Worm (Caenorhabditis elegans) whole organism, mixed stage, embryonic: ENCODE data around the gene acy-2.

Experiments used
- ceh-39 ChIP-seq: fragments of 150-350 bp; optimal IDR thresholded peaks from 2 replicates; lab custom pipeline; 2014; ENCODE audit warnings: missing biosample characterization, missing genetic modification characterization
- elt-3 ChIP-seq: fragments of 150-350 bp; optimal IDR thresholded peaks from 2 replicates; lab custom pipeline; 2014; ENCODE audit warnings: missing biosample characterization, missing genetic modification characterization
- lin-32 ChIP-seq: fragments of 200-800 bp; sonication (Bioruptor generic); optimal IDR thresholded peaks from 2 replicates; lab custom pipeline; 2018; ENCODE audit warnings: mild to moderate bottlenecking, missing genetic modification characterization, missing compliant biosample characterization
- lsy-2 ChIP-seq: fragments of 150-350 bp; optimal IDR thresholded peaks from 2 replicates; lab custom pipeline; 2014; ENCODE audit warnings: missing biosample characterization, missing genetic modification characterization
- nhr-28 ChIP-seq: fragments of 150-350 bp; optimal IDR thresholded peaks from 2 replicates; lab custom pipeline; 2014; ENCODE audit warnings: missing biosample characterization, missing genetic modification characterization
- nhr-76 ChIP-seq: sonication (generic microtip); optimal IDR thresholded peaks from 2 replicates; lab custom pipeline; 2017; ENCODE audit warnings: missing biosample characterization, missing genetic modification characterization
- snpc-4 ChIP-seq: fragments of 150-350 bp; optimal IDR thresholded peaks from 2 replicates; lab custom pipeline; 2014; ENCODE audit warnings: missing biosample characterization, missing genetic modification characterization

DNA sequence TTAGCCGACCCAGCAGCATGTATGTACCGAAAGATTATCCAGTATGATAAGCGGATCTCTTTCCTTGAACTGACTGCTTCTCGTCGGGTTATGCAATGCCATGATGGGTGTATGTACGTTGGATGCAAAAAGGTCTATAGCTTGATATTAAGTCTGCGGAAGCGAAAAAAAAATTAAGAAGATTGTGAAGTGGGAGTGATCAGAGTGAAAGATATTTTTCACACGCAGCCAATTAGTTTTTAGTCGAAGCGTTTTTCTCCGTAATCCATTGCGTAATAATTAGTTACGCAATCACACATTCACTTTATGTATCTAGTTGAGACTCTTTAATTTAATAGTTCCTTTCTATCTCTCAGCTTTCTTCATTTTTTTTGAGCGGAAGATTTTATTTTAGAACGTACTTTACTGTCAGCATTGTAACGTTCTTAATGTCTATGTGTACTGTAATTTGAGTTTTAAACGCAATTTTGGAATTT is 26.1 kb upstream of the acy-2 start:
- TF ChIP-seq nhr-76 (no peak), nhr-28 (tag; lab: Kevin White, UChicago) (no peak), snpc-4 (no peak), lsy-2 (tag; lab: Kevin White, UChicago) (no peak), elt-3 (tag; lab: Kevin White, UChicago) (no peak), lin-32 (GFP tag; lab: Kevin White, UChicago) (no peak), ceh-39 (tag; lab: Kevin White, UChicago) (no peak)
